Fruit fly (Drosophila melanogaster) whole organism, wandering third instar larva: ENCODE measurements around the gene Syp.

Experiments
- Abd-B ChIP-seq: fragments of >200 bp; optimal IDR thresholded peaks from 2 replicates; lab custom pipeline; 2017; ENCODE audit warnings: missing biosample characterization, missing genetic modification characterization
- Dif ChIP-seq: fragments of 200-275, 200-300 bp; sonication (Bioruptor generic); optimal IDR thresholded peaks from 2 replicates; lab custom pipeline; 2018; ENCODE audit warnings: missing biosample characterization, missing genetic modification characterization; ENCODE audit not compliant: partially characterized antibody
- GATAd ChIP-seq: sonication (Bioruptor generic); optimal IDR thresholded peaks from 2 replicates; lab custom pipeline; 2016; ENCODE audit warnings: missing biosample characterization, missing genetic modification characterization
- Hr78 ChIP-seq: fragments of >200 bp; optimal IDR thresholded peaks from 2 replicates; lab custom pipeline; 2017; ENCODE audit warnings: missing biosample characterization, missing genetic modification characterization
- OdsH ChIP-seq: fragments of 200-800 bp; sonication (Bioruptor generic); optimal IDR thresholded peaks from 2 replicates; lab custom pipeline; 2016; ENCODE audit warnings: missing biosample characterization, mild to moderate bottlenecking, missing genetic modification characterization
- Rel ChIP-seq, 2 experiments: fragments of 200-800 bp; sonication (Bioruptor generic) in 1 of 2; optimal IDR thresholded peaks; 2 replicates in 1 of 2; 3 replicates in 1 of 2; lab custom pipeline; 2016 to 2019; ENCODE audit warnings: mild to moderate bottlenecking in 2 of 2, missing biosample characterization in 2 of 2, missing genetic modification characterization in 2 of 2, moderate library complexity in 1 of 2
- dl ChIP-seq, 2 experiments: fragments of 175-275, 200-275 bp in 1 of 2; fragments of 200-275 bp in 1 of 2; sonication (Bioruptor generic); optimal IDR thresholded peaks; lab custom pipeline; 2018; ENCODE audit warnings: mild to moderate bottlenecking in 2 of 2, missing biosample characterization in 2 of 2, missing genetic modification characterization in 2 of 2, moderate library complexity in 2 of 2; ENCODE audit not compliant: partially characterized antibody in 2 of 2, insufficient read depth in 1 of 2
- dmrt93B ChIP-seq: fragments of 200-800 bp; sonication (Bioruptor generic); optimal IDR thresholded peaks from 2 replicates; lab custom pipeline; 2018; ENCODE audit warnings: missing biosample characterization, mild to moderate bottlenecking, missing genetic modification characterization
- lola ChIP-seq: fragments of >200 bp; optimal IDR thresholded peaks from 2 replicates; lab custom pipeline; 2017; ENCODE audit warnings: missing biosample characterization, missing genetic modification characterization
- rgr ChIP-seq: fragments of 200-800 bp; sonication (Bioruptor generic); optimal IDR thresholded peaks from 3 replicates; lab custom pipeline; 2016; ENCODE audit warnings: missing biosample characterization, mild to moderate bottlenecking, missing genetic modification characterization
- usp ChIP-seq: fragments of >200 bp; optimal IDR thresholded peaks from 2 replicates; lab custom pipeline; 2017; ENCODE audit warnings: missing biosample characterization, missing genetic modification characterization
- woc ChIP-seq: sonication (Bioruptor generic); optimal IDR thresholded peaks from 2 replicates; lab custom pipeline; 2016; ENCODE audit warnings: missing biosample characterization, mild to moderate bottlenecking, missing genetic modification characterization

DNA sequence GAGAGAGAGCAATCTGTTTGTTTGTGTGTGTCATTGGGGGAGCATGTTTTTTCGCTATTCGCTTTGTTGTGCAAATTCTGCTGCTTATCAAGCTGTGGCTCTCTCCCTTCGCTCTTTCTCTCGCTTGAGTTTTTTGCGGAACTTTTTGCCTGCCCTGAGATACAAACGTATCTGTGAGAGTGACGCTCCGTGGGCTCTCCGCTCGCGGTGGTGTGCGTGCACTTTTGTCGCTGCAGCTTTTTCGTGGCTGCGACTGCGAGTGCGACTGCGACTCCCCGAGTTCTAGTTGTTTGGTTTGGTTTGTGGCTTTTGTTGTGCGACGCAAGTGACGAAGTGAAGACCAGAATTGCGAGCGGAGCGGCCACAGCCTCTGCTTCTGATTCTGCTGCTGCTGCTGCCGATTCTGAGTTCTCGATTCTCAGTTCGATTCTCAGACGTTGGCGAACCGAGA lies 26.2 kb downstream of the Syp start:
- TF ChIP-seq dl (GFP tag; optimal IDR thresholded peaks at IDR 0.05; lab: Kevin White, UChicago; ENCODE audit: insufficient read depth in 1 of 2, partially characterized antibody in 2 of 2) (peak; percentile 84 to 88), rgr (peak; percentile 19), usp (GFP tag; lab: Kevin White, UChicago) (no peak), dmrt93B (no peak), Rel (GFP tag; optimal IDR thresholded peaks at IDR 0.05; lab: Kevin White, UChicago) (peak; percentile 94), Rel (tag; optimal IDR thresholded peaks at IDR 0.05; lab: Kevin White, UChicago) (peak; percentile 65), GATAd (GFP tag; lab: Kevin White, UChicago) (no peak), Abd-B (GFP tag; lab: Kevin White, UChicago) (no peak), lola (GFP tag; lab: Kevin White, UChicago) (no peak), OdsH (GFP tag; lab: Kevin White, UChicago) (no peak), woc (GFP tag; lab: Kevin White, UChicago) (no peak), Dif (peak; percentile 95), Hr78 (GFP tag; lab: Kevin White, UChicago) (no peak)
